Worm (Caenorhabditis elegans) whole organism, L4 larva: ENCODE measurements around the gene acl-9.

Source experiments
- Y48G9A.11 ChIP-seq: fragments of 200-800 bp; sonication (Bioruptor generic); IDR thresholded peaks from 2 replicates; pipeline ENCODE4 v1.3.6; 2022; ENCODE audit warnings: missing genetic modification reagents, missing genetic modification characterization, missing compliant biosample characterization
- ceh-62 ChIP-seq: sonication (generic microtip); optimal IDR thresholded peaks from 2 replicates; lab custom pipeline; 2017; ENCODE audit warnings: missing biosample characterization, missing genetic modification characterization
- cey-2 ChIP-seq: sonication (generic microtip); optimal IDR thresholded peaks from 3 replicates; lab custom pipeline; 2017; ENCODE audit warnings: missing genetic modification characterization, mild to moderate bottlenecking, missing compliant biosample characterization, antibody characterized with exemption, borderline replicate concordance; ENCODE audit not compliant: insufficient read depth
- duxl-1 ChIP-seq: sonication (generic microtip); optimal IDR thresholded peaks from 2 replicates; lab custom pipeline; 2016; ENCODE audit warnings: mild to moderate bottlenecking, missing genetic modification characterization, moderate library complexity, missing compliant biosample characterization; ENCODE audit not compliant: poor library complexity
- hmg-1.1 ChIP-seq: fragments of 200-800 bp; sonication (Bioruptor generic); IDR thresholded peaks from 2 replicates; pipeline ENCODE4 v1.3.6; 2022; ENCODE audit warnings: missing genetic modification reagents, missing genetic modification characterization, missing compliant biosample characterization
- jun-1 ChIP-seq: fragments of 150-350 bp; optimal IDR thresholded peaks from 2 replicates; lab custom pipeline; 2014; ENCODE audit warnings: missing biosample characterization, missing genetic modification reagents, missing genetic modification characterization
- lin-15B ChIP-seq: fragments of 150-350 bp; sonication (generic microtip); optimal IDR thresholded peaks from 3 replicates; lab custom pipeline; 2014; ENCODE audit warnings: missing biosample characterization, missing genetic modification characterization
- lin-39 ChIP-seq: fragments of 150-350 bp; optimal IDR thresholded peaks from 2 replicates; lab custom pipeline; 2014; ENCODE audit warnings: missing biosample characterization, missing genetic modification reagents, missing genetic modification characterization
- nhr-11 ChIP-seq: fragments of 150-350 bp; optimal IDR thresholded peaks from 2 replicates; lab custom pipeline; 2014; ENCODE audit warnings: missing biosample characterization, missing genetic modification characterization
- nhr-25 ChIP-seq: sonication (generic microtip); optimal IDR thresholded peaks from 2 replicates; lab custom pipeline; 2017; ENCODE audit warnings: missing genetic modification characterization, mild to moderate bottlenecking, missing compliant biosample characterization, antibody characterized with exemption, moderate library complexity, borderline replicate concordance; ENCODE audit not compliant: insufficient read depth
- unc-62 ChIP-seq, 3 experiments: fragments of 150-350 bp in 1 of 3; sonication (generic microtip); optimal IDR thresholded peaks in 2 of 3; peaks in 1 of 3; 1 replicate in 1 of 3; 2 replicates in 2 of 3; lab custom pipeline; 2014 to 2017; ENCODE audit warnings: missing biosample characterization in 3 of 3, missing genetic modification characterization in 3 of 3, missing genetic modification reagents in 3 of 3, missing genotype in 1 of 3
- zfp-2 ChIP-seq: sonication (generic microtip); optimal IDR thresholded peaks from 2 replicates; lab custom pipeline; 2016; ENCODE audit warnings: mild to moderate bottlenecking, missing genetic modification characterization, missing compliant biosample characterization
- ztf-7 ChIP-seq: fragments of 150-350 bp; optimal IDR thresholded peaks from 2 replicates; lab custom pipeline; 2014; ENCODE audit warnings: missing biosample characterization, missing genetic modification characterization

DNA sequence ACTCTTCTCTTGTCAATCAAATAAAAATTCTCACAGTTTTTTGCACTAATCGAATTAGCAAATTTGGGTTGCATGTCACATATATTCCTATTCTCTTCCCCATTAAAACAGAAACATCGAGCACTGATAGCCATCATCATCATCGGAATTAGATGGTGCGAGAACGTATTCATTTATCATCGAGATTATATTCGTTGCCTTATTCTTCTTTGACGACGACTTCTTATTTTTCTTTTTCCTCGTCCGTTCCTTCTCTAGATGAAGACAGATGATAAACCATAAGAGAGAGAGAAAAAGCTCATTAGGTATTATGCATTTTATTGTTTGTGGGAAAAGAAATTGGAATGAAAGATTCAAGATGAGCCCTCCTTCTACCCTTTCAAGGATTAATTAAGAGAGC lies 18.2 kb downstream of the acl-9 start:
- no peak for TF ChIP-seq cey-2 (tag; lab: Kevin White, UChicago)
- no peak for TF ChIP-seq duxl-1 (tag; lab: Kevin White, UChicago)
- no peak for TF ChIP-seq nhr-25
- TF ChIP-seq unc-62 (GFP tag; optimal IDR thresholded peaks at IDR 0.05 in 1 of 2; lab: Kevin White, UChicago): peak in 1 of 2 experiments; percentile 4
- no peak for TF ChIP-seq unc-62 (tag; optimal IDR thresholded peaks at IDR 0.05; lab: Kevin White, UChicago)
- TF ChIP-seq ztf-7 (tag; lab: Kevin White, UChicago): no peak
- no peak for TF ChIP-seq lin-15B (tag; lab: Kevin White, UChicago)
- no peak for TF ChIP-seq hmg-1.1 (GFP tag; lab: Robert Waterston, UW)
- TF ChIP-seq lin-39 (tag; lab: Kevin White, UChicago): no peak
- no peak for TF ChIP-seq jun-1 (tag; lab: Kevin White, UChicago)
- no peak for TF ChIP-seq Y48G9A.11
- no peak for TF ChIP-seq ceh-62
- TF ChIP-seq nhr-11 (tag; lab: Kevin White, UChicago): no peak
- no peak for TF ChIP-seq zfp-2 (tag; lab: Kevin White, UChicago)
